Fruit fly (Drosophila melanogaster): ENCODE data around the gene gammaSnap2.

gammaSnap2 gene

DNA sequence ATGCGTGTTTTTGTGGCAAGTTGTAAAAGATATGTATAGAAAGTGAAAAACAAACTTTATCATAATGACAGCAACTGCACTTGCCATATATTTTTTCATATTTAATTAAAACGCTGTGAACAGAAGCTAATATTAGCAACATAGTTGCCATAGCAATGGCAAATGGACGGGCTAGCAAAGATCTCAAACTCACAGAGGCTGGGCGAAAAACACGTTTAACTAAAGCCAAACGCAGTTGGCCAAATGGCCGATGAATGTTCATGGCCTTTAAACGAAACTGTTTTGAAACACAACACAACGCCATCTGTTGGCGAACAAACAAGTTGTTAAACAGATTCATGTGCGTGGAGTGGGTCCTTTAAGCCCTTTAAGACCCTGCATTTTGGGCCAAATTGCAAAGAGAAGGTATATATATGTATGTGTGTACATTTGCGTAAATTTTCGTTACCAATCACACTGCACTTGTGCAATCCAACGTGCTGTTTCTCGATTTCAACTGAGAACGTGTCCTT is 27.2 kb upstream of the gammaSnap2 start:
- no peak for TF ChIP-seq CG15710 (tag; optimal IDR thresholded peaks at IDR 0.05)
- TF ChIP-seq fd96Ca (GFP tag; IDR thresholded peaks at IDR 0.05) = no peak
- TF ChIP-seq CG34367 (tag; optimal IDR thresholded peaks at IDR 0.05) = no peak
- no peak for TF ChIP-seq Pif1A (GFP tag; optimal IDR thresholded peaks at IDR 0.05)
- no peak for TF ChIP-seq Snoo (tag; optimal IDR thresholded peaks at IDR 0.05)
- TF ChIP-seq Pif1B (GFP tag; optimal IDR thresholded peaks at IDR 0.05) = no peak
- no peak for TF ChIP-seq CG14655 (GFP tag; optimal IDR thresholded peaks at IDR 0.05)
- TF ChIP-seq CG8159 (tag; optimal IDR thresholded peaks at IDR 0.05) = no peak
- no peak for TF ChIP-seq gl (tag; optimal IDR thresholded peaks at IDR 0.05)
- TF ChIP-seq rn (GFP tag; IDR thresholded peaks at IDR 0.05) = no peak
- TF ChIP-seq CG9948 (tag; optimal IDR thresholded peaks at IDR 0.05) = no peak
- TF ChIP-seq CG17806 (tag; optimal IDR thresholded peaks at IDR 0.05) = no peak
- no peak for TF ChIP-seq CG13204 (GFP tag; optimal IDR thresholded peaks at IDR 0.05)
- TF ChIP-seq CG4496 (GFP tag; IDR thresholded peaks at IDR 0.05) = no peak
- TF ChIP-seq Ets98B (GFP tag; IDR thresholded peaks at IDR 0.05) = no peak
- no peak for TF ChIP-seq CG10348 (GFP tag; IDR thresholded peaks at IDR 0.05)
- no peak for TF ChIP-seq CG12605 (GFP tag; IDR thresholded peaks at IDR 0.05)
- no peak for TF ChIP-seq CG8301 (tag; optimal IDR thresholded peaks at IDR 0.05)
- no peak for TF ChIP-seq CG32121 (GFP tag; IDR thresholded peaks at IDR 0.05)

DNA sequence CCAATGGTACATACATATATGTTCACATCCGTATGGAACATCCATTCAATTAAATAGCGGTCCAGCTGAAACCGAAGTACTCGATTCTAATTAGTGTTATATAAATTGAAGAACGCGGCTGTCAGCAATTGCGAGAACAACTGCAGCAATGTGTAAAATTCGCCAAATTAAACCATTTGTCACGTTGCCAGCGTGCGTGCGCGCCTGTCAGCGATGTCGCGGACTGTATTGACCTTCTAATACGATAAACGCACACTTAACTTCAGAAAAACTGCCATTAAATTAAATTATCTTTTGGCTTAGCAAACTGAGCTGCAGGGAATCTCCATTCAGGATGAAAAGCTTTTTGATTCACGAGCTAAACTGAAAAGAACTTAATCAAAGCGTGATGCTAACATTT is 26.0 kb upstream of the gammaSnap2 start:
- no peak for TF ChIP-seq CG4496 (GFP tag; IDR thresholded peaks at IDR 0.05)
- no peak for TF ChIP-seq CG13204 (GFP tag; optimal IDR thresholded peaks at IDR 0.05)
- TF ChIP-seq fd96Ca (GFP tag; IDR thresholded peaks at IDR 0.05) = no peak
- TF ChIP-seq Snoo (tag; optimal IDR thresholded peaks at IDR 0.05) = no peak
- TF ChIP-seq Pif1A (GFP tag; optimal IDR thresholded peaks at IDR 0.05) = no peak
- TF ChIP-seq gl (tag; optimal IDR thresholded peaks at IDR 0.05) = no peak
- no peak for TF ChIP-seq CG34367 (tag; optimal IDR thresholded peaks at IDR 0.05)
- TF ChIP-seq Pif1B (GFP tag; optimal IDR thresholded peaks at IDR 0.05) = no peak
- TF ChIP-seq CG14655 (GFP tag; optimal IDR thresholded peaks at IDR 0.05) = no peak
- TF ChIP-seq EcR (GFP tag; optimal IDR thresholded peaks at IDR 0.05) = no peak
- TF ChIP-seq CG15710 (tag; optimal IDR thresholded peaks at IDR 0.05) = no peak
- TF ChIP-seq CG17806 (tag; optimal IDR thresholded peaks at IDR 0.05) = no peak
- no peak for TF ChIP-seq rn (GFP tag; IDR thresholded peaks at IDR 0.05)
- TF ChIP-seq Ets98B (GFP tag; IDR thresholded peaks at IDR 0.05) = no peak

DNA sequence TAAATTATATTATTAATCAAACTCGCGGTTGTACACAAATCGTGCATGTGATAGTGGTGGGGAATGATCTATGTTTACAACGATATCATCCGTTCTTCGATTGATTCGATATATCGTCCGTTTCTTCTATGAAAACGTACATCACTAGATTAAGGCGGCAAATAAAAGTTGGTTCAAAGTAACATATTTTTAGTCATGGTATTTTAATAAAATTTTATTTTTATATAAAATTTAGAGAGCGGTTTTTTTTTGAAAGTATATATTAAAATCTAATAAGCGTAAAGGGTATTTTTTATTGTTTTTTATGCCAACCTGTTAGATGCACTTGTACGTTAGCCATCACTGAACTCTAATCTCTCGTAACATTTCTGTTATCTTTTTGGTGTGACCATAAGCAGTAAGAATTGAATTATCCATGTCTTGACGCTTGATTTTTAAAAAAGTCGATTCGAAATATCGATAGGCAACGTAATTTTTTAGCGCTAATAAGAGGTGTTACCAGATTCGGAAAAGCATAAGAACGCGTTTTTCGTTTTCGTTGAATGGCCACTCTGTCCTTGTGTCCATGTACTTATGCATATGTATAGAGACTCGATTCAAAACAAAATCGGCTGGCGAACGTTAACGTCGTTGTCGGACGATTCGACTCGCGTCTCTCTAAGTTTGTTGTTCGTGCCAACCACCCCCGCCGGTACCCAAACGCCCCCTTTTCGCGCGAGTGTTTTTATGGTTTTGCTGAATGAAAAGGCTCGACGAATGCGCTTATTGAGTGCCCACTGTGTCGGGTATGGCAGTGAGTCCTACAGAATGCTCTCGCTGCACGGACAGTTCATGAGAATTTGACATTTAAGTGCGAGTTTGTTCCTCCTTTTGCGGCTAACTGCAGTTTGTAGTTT is 23.2 kb upstream of the gammaSnap2 start, which contains the start of the genes TAF1B and Invadolysin:
TSS of gene TAF1B (minus strand) at position 82 of the 896 bp plus-strand sequence.
TSS of gene Invadolysin (plus strand) at position 566 of the 896 bp plus-strand sequence.
- peak; percentile 10 for TF ChIP-seq CG15710 (tag; optimal IDR thresholded peaks at IDR 0.05)
- no peak for TF ChIP-seq CG8301 (tag; optimal IDR thresholded peaks at IDR 0.05)
- TF ChIP-seq CG14655 (GFP tag; optimal IDR thresholded peaks at IDR 0.05) = peak; percentile 9
- TF ChIP-seq Pif1A (GFP tag; optimal IDR thresholded peaks at IDR 0.05) = peak; percentile 8
- TF ChIP-seq CG10348 (GFP tag; IDR thresholded peaks at IDR 0.05) = no peak
- no peak for TF ChIP-seq CG34367 (tag; optimal IDR thresholded peaks at IDR 0.05)
- no peak for TF ChIP-seq D1 (tag; optimal IDR thresholded peaks at IDR 0.05)
- peak; percentile 23 for TF ChIP-seq CG13204 (GFP tag; optimal IDR thresholded peaks at IDR 0.05)
- no peak for TF ChIP-seq Snoo (tag; optimal IDR thresholded peaks at IDR 0.05)
- peak; percentile 62 for TF ChIP-seq Ets98B (GFP tag; IDR thresholded peaks at IDR 0.05)
- TF ChIP-seq EcR (GFP tag; optimal IDR thresholded peaks at IDR 0.05) = peak; percentile 60
- peak; percentile 10; the same call in 1 of the 3 replicates for TF ChIP-seq CG4496 (GFP tag; IDR thresholded peaks at IDR 0.05)
- peak; percentile 38; the same call in 1 of the 3 replicates for TF ChIP-seq fd96Ca (GFP tag; IDR thresholded peaks at IDR 0.05)
- TF ChIP-seq CG12605 (GFP tag; IDR thresholded peaks at IDR 0.05) = peak; percentile 54; the same call in 1 of the 2 replicates
- TF ChIP-seq Pif1B (GFP tag; optimal IDR thresholded peaks at IDR 0.05) = no peak
- no peak for TF ChIP-seq CG17806 (tag; optimal IDR thresholded peaks at IDR 0.05)
- TF ChIP-seq CG8159 (tag; optimal IDR thresholded peaks at IDR 0.05) = peak; percentile 17
- peak; percentile 27 for TF ChIP-seq gl (tag; optimal IDR thresholded peaks at IDR 0.05)
- no peak for TF ChIP-seq rn (GFP tag; IDR thresholded peaks at IDR 0.05)
- TF ChIP-seq CG9948 (tag; optimal IDR thresholded peaks at IDR 0.05) = no peak

DNA sequence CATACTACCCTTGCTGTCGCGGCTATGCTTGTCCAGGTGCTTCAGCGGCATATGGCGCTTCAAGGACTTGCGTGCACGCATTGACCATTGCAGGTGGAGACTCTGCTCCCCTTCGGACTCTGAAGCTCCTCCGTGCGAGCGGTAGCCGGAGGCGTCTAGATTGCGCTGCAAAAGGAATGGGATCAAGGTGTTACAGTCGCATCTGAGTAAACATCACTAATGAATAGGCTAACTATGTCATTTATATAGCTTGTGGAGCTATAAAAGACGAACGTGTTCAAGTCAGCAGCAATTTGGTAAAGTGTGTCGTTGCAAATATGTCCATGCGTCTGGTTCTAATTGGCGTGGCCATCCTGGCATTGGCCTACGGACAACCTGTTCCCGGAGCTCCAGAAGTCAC is 21.6 kb upstream of the gammaSnap2 start, which contains the start of gene CG42759:
TSS of gene CG42759 (plus strand) at position 301 of the 400 bp plus-strand sequence.
- TF ChIP-seq gl (tag; optimal IDR thresholded peaks at IDR 0.05) = no peak
- no peak for TF ChIP-seq rn (GFP tag; IDR thresholded peaks at IDR 0.05)
- TF ChIP-seq CG14655 (GFP tag; optimal IDR thresholded peaks at IDR 0.05) = no peak
- no peak for TF ChIP-seq fd96Ca (GFP tag; IDR thresholded peaks at IDR 0.05)
- TF ChIP-seq CG8159 (tag; optimal IDR thresholded peaks at IDR 0.05) = no peak
- no peak for TF ChIP-seq Snoo (tag; optimal IDR thresholded peaks at IDR 0.05)
- TF ChIP-seq CG15710 (tag; optimal IDR thresholded peaks at IDR 0.05) = no peak
- TF ChIP-seq D1 (tag; optimal IDR thresholded peaks at IDR 0.05) = no peak
- no peak for TF ChIP-seq CG34367 (tag; optimal IDR thresholded peaks at IDR 0.05)
- TF ChIP-seq Pif1A (GFP tag; optimal IDR thresholded peaks at IDR 0.05) = no peak
- no peak for TF ChIP-seq CG12605 (GFP tag; IDR thresholded peaks at IDR 0.05)
- no peak for TF ChIP-seq EcR (GFP tag; optimal IDR thresholded peaks at IDR 0.05)
- TF ChIP-seq CG10348 (GFP tag; IDR thresholded peaks at IDR 0.05) = no peak
- no peak for TF ChIP-seq CG13204 (GFP tag; optimal IDR thresholded peaks at IDR 0.05)
